Fruit fly (Drosophila melanogaster): ENCODE results near the gene CG12479.

- TF ChIP-seq CG8478 (optimal IDR thresholded peaks at IDR 0.05) (no peak), CTCF (optimal IDR thresholded peaks at IDR 0.05) (no peak)
Measured at dm6 chrX:14174456-14174855, 22.6 kb upstream of the CG12479 start, which contains the start of gene CG1368.
